Worm (Caenorhabditis elegans): ENCODE measurements around the gene sulp-8.

- TF ChIP-seq him-1 (tag; optimal IDR thresholded peaks at IDR 0.05) (no peak), W03F9.2 (tag; optimal IDR thresholded peaks at IDR 0.05) (no peak), dao-5 (tag; optimal IDR thresholded peaks at IDR 0.05) (no peak)
These were observed 53.0 kb downstream of the sulp-8 start for ce11 chrV:9620417-9620816.

All from whole organism, L4/young adult.